Worm (Caenorhabditis elegans) whole organism, L3 larva: ENCODE data around the gene brp-1.

Experiments
- R02D3.7 ChIP-seq: fragments of 150-350 bp; optimal IDR thresholded peaks from 2 replicates; lab custom pipeline; 2014; ENCODE audit warnings: missing biosample characterization, missing genetic modification characterization
- fkh-10 ChIP-seq: sonication (generic microtip); optimal IDR thresholded peaks from 2 replicates; lab custom pipeline; 2017; ENCODE audit warnings: missing biosample characterization, missing genetic modification reagents, missing genetic modification characterization
- hmg-11 ChIP-seq: sonication (generic microtip); optimal IDR thresholded peaks from 2 replicates; lab custom pipeline; 2016; ENCODE audit warnings: missing genetic modification characterization, missing compliant biosample characterization
- unc-62 ChIP-seq: fragments of 150-350 bp; sonication (generic microtip); optimal IDR thresholded peaks from 4 replicates; lab custom pipeline; 2014; ENCODE audit warnings: missing biosample characterization, missing genetic modification reagents, missing genetic modification characterization

- TF ChIP-seq R02D3.7 (tag; lab: Kevin White, UChicago) (no peak), hmg-11 (tag; lab: Kevin White, UChicago) (no peak), fkh-10 (GFP tag; lab: Kevin White, UChicago) (no peak), unc-62 (GFP tag; lab: Kevin White, UChicago) (no peak)
Observed at ce11 chrIII:12013718-12014117, 6.6 kb upstream of the brp-1 start.
